Fruit fly (Drosophila melanogaster) whole organism, adult: ENCODE results near the gene tho2.
A peak's percentile ranks its signal among the peaks of the same experiment; 100 is the strongest.

Experiments used
- CG11617 ChIP-seq: fragments of 200-800 bp; sonication (Bioruptor generic); optimal IDR thresholded peaks from 2 replicates; lab custom pipeline; 2017; ENCODE audit warnings: mild to moderate bottlenecking, missing biosample characterization, missing genetic modification reagents, missing genetic modification characterization
- CG12768 ChIP-seq: fragments of 200-800 bp; sonication (Bioruptor generic); optimal IDR thresholded peaks from 2 replicates; lab custom pipeline; 2017; ENCODE audit warnings: missing biosample characterization, missing genetic modification characterization, mild to moderate bottlenecking, moderate library complexity, missing genetic modification reagents
- CG14711 ChIP-seq: fragments of 200-800 bp; sonication (Bioruptor generic); optimal IDR thresholded peaks from 2 replicates; lab custom pipeline; 2018; ENCODE audit warnings: missing biosample characterization, mild to moderate bottlenecking, missing genetic modification characterization, moderate library complexity
- CG1620 ChIP-seq: fragments of 200-800 bp; sonication (Bioruptor generic); optimal IDR thresholded peaks from 2 replicates; lab custom pipeline; 2016; ENCODE audit warnings: missing biosample characterization, missing genetic modification characterization
- CG33017 ChIP-seq: fragments of 200-800 bp; sonication (Bioruptor generic); optimal IDR thresholded peaks from 2 replicates; lab custom pipeline; 2018; ENCODE audit warnings: missing biosample characterization, mild to moderate bottlenecking, missing genetic modification characterization, moderate library complexity
- CG5204 ChIP-seq: fragments of 200-800 bp; sonication (Bioruptor generic); optimal IDR thresholded peaks from 2 replicates; lab custom pipeline; 2016; ENCODE audit warnings: missing biosample characterization, missing genetic modification characterization
- CG7045 ChIP-seq: fragments of 200-800 bp; sonication (Bioruptor generic); optimal IDR thresholded peaks from 2 replicates; lab custom pipeline; 2017; ENCODE audit warnings: missing biosample characterization, mild to moderate bottlenecking, missing genetic modification characterization
- CG7101 ChIP-seq: fragments of 200-800 bp; sonication (Bioruptor generic); optimal IDR thresholded peaks from 2 replicates; lab custom pipeline; 2018; ENCODE audit warnings: missing biosample characterization, mild to moderate bottlenecking, missing genetic modification characterization, moderate library complexity
- Clk ChIP-seq: fragments of 200-800 bp; sonication (Bioruptor generic); optimal IDR thresholded peaks from 2 replicates; lab custom pipeline; 2017; ENCODE audit warnings: missing biosample characterization, missing genetic modification characterization
- Crg-1 ChIP-seq: fragments of 200-800 bp; sonication (Bioruptor generic); optimal IDR thresholded peaks from 2 replicates; lab custom pipeline; 2016; ENCODE audit warnings: missing biosample characterization, missing genetic modification characterization
- Hr96 ChIP-seq: fragments of 200-800 bp; sonication (Bioruptor generic); optimal IDR thresholded peaks from 2 replicates; lab custom pipeline; 2016; ENCODE audit warnings: missing biosample characterization, missing genetic modification characterization
- Mnt ChIP-seq: fragments of 200-800 bp; sonication (Bioruptor generic); optimal IDR thresholded peaks from 2 replicates; lab custom pipeline; 2016; ENCODE audit warnings: missing biosample characterization, mild to moderate bottlenecking, missing genetic modification characterization
- bab1 ChIP-seq: fragments of 200-800 bp; sonication (Bioruptor generic); optimal IDR thresholded peaks from 3 replicates; lab custom pipeline; 2019; ENCODE audit warnings: missing biosample characterization, mild to moderate bottlenecking, missing genetic modification characterization, moderate library complexity
- cic ChIP-seq: fragments of 200-800 bp; sonication (Bioruptor generic); optimal IDR thresholded peaks from 2 replicates; lab custom pipeline; 2017; ENCODE audit warnings: missing biosample characterization, mild to moderate bottlenecking, missing genetic modification characterization, moderate library complexity
- cnc ChIP-seq, 2 experiments: fragments of >200 bp; optimal IDR thresholded peaks; 2 replicates each; lab custom pipeline; 2017
- kay ChIP-seq: fragments of 200-800 bp; sonication (Bioruptor generic); peaks from one replicate; lab custom pipeline; 2016; ENCODE audit warnings: missing biosample characterization, missing genetic modification characterization, borderline replicate concordance
- ovo ChIP-seq: fragments of 200-800 bp; sonication (Bioruptor generic); optimal IDR thresholded peaks from 2 replicates; lab custom pipeline; 2016; ENCODE audit warnings: missing biosample characterization, missing genetic modification characterization
- pad ChIP-seq: fragments of 200-800 bp; sonication (Bioruptor generic); optimal IDR thresholded peaks from 3 replicates; lab custom pipeline; 2017; ENCODE audit warnings: missing biosample characterization, missing genetic modification characterization, mild to moderate bottlenecking, moderate library complexity, missing genetic modification reagents
- tj ChIP-seq: fragments of 200-800 bp; sonication (Bioruptor generic); optimal IDR thresholded peaks from 3 replicates; lab custom pipeline; 2017; ENCODE audit warnings: missing biosample characterization, mild to moderate bottlenecking, missing genetic modification characterization, moderate library complexity
- toe ChIP-seq: fragments of 200-800 bp; sonication (Bioruptor generic); optimal IDR thresholded peaks from 2 replicates; lab custom pipeline; 2016; ENCODE audit warnings: missing biosample characterization, missing genetic modification characterization

tho2 gene

DNA sequence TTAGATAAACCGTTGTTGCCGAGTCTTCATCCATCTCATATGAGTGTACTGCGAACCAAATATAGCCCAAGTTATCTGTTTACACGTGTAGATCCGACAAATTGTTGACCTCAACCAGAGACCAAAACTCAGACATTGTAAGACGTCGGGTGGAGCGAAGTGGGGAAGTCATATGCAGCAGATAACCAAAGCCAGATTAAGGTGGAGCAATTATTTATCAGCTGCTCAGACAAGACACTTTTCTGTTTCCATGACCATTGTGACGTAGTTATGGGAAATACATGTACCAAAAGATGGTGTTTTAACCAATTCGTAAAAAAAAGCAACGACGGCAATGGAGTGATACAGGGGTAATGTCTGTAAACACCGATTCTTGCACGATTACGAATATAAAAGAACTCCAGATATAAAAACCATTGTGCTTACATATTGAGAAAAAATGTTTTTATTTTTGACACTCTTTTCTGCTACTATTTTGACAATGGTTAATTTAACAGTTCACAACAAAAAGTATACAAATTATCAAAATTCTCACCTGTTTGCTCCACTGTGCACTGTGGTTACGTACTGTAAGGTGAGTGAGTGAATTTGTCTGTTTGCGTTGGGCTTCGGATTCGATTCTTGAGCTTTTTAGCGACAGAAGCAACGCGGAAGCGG is 32.5 kb upstream of the tho2 start:
- peak; percentile 71 for TF ChIP-seq kay (GFP tag; lab: Kevin White, UChicago)
- TF ChIP-seq CG14711 = peak; percentile 33
- peak; percentile 27 for TF ChIP-seq CG5204
- no peak for TF ChIP-seq cic (GFP tag; lab: Kevin White, UChicago)

DNA sequence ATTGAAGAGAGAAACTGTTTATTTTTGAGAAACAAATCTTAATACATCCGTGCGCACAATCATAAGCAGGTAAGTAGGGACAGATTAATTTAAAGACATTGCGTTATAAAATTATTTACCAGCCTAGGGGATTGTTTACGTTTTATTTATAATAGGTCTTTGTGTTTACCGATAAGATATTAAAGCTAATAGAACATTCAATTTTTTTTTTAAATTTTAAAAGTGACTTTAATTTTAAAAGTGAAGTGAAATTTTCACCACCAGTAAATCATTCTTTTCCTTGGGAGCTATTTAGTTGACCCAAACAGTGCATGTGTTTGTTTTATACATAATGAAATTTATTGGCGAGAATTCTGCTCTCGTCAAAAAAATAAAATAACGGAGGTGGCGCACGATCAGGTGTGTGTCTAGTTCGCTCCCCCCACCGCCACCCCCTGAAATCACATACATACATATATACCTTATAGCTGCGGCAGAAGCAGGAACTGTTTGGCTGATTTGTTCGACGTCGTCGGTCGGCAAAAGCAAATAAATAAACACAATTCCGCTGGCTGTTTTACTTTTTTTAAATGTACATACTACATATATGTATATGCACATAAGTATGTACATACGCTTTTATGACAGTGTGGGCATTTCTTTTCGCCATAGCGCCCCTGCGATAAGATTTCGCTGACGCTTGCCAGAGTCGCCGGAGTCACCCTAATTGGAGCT is 31.1 kb upstream of the tho2 start:
- TF ChIP-seq bab1 = peak; percentile 74
- TF ChIP-seq pad (GFP tag; lab: Kevin White, UChicago) = peak; percentile 21
- peak; percentile 27 for TF ChIP-seq kay (GFP tag; lab: Kevin White, UChicago)
- TF ChIP-seq CG33017 (tag; lab: Kevin White, UChicago) = peak; percentile 88
- TF ChIP-seq CG11617 (GFP tag; lab: Kevin White, UChicago) = peak; percentile 68
- TF ChIP-seq CG1620 = no peak
- peak; percentile 68 for TF ChIP-seq CG5204
- TF ChIP-seq Hr96 (GFP tag; lab: Kevin White, UChicago) = peak; percentile 74
- peak; percentile 19 for TF ChIP-seq Mnt (GFP tag; lab: Kevin White, UChicago)
- TF ChIP-seq cic (GFP tag; lab: Kevin White, UChicago) = peak; percentile 21
- TF ChIP-seq cnc (optimal IDR thresholded peaks at IDR 0.05; lab: Kevin White, UChicago) = no peak
- TF ChIP-seq CG12768 = peak; percentile 57
- peak; percentile 61 for TF ChIP-seq CG7045 (GFP tag; lab: Kevin White, UChicago)
- peak; percentile 83 for TF ChIP-seq CG7101 (tag; lab: Kevin White, UChicago)
- TF ChIP-seq Clk (GFP tag; lab: Kevin White, UChicago) = no peak
- TF ChIP-seq CG14711 = peak; percentile 72
- TF ChIP-seq toe (GFP tag; lab: Kevin White, UChicago) = peak; percentile 42
- TF ChIP-seq Crg-1 (GFP tag; lab: Kevin White, UChicago) = no peak
- peak; percentile 58 for TF ChIP-seq ovo (GFP tag; lab: Kevin White, UChicago)
- TF ChIP-seq tj (GFP tag; lab: Kevin White, UChicago) = peak; percentile 98

DNA sequence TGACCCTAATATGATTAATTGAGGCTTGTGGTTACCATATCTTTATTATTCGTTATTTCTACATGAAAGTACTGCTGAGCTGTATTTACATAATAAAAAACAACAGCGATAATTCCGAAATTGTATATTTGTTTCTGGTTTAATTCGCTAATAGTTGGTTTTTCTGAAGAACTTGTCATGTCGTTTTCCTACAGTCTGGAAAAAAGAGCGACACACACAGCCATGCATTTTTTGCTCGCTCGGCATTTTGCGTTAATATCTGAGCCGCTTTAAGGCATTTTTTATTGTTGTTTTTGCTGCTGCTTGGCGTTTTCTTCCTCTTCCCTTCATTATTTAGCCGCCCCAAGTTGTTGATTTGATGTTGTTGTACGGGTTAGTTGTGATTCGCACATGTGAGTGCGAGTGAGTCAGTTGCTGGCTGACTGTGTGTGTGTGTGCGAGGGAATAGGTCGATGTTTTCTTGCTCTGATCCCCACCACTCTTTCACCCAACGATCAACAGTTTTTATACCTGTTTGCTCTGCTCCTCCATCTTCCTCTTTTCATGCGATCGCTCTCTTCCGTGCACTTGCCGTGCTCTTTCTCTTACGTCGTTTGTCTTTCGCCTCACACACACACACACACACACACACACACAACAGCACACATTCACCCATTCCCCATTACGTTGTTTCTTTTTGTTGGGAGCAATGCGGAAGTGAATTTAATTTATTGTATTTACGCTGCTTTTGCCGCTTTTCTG is 30.3 kb upstream of the tho2 start:
- TF ChIP-seq kay (GFP tag; lab: Kevin White, UChicago) (peak; percentile 97), CG5204 (no peak), toe (GFP tag; lab: Kevin White, UChicago) (no peak), Mnt (GFP tag; lab: Kevin White, UChicago) (peak; percentile 89), Hr96 (GFP tag; lab: Kevin White, UChicago) (no peak), CG14711 (peak; percentile 11), tj (GFP tag; lab: Kevin White, UChicago) (peak; percentile 99), CG33017 (tag; lab: Kevin White, UChicago) (peak; percentile 46), pad (GFP tag; lab: Kevin White, UChicago) (peak; percentile 55), ovo (GFP tag; lab: Kevin White, UChicago) (peak; percentile 30), CG12768 (peak; percentile 17), cic (GFP tag; lab: Kevin White, UChicago) (peak; percentile 62)

- TF ChIP-seq CG12768 = no peak
- TF ChIP-seq Mnt (GFP tag; lab: Kevin White, UChicago) = no peak
- TF ChIP-seq tj (GFP tag; lab: Kevin White, UChicago) = no peak
- no peak for TF ChIP-seq bab1
- no peak for TF ChIP-seq ovo (GFP tag; lab: Kevin White, UChicago)
- no peak for TF ChIP-seq cic (GFP tag; lab: Kevin White, UChicago)
- no peak for TF ChIP-seq kay (GFP tag; lab: Kevin White, UChicago)
- no peak for TF ChIP-seq cnc (optimal IDR thresholded peaks at IDR 0.05; lab: Kevin White, UChicago)
- TF ChIP-seq CG7045 (GFP tag; lab: Kevin White, UChicago) = no peak
- no peak for TF ChIP-seq CG1620
- TF ChIP-seq Crg-1 (GFP tag; lab: Kevin White, UChicago) = no peak
- no peak for TF ChIP-seq Hr96 (GFP tag; lab: Kevin White, UChicago)
- no peak for TF ChIP-seq CG14711
These were observed 28.6 kb upstream of the tho2 start for dm6 chr2L:2173604-2174003.

DNA sequence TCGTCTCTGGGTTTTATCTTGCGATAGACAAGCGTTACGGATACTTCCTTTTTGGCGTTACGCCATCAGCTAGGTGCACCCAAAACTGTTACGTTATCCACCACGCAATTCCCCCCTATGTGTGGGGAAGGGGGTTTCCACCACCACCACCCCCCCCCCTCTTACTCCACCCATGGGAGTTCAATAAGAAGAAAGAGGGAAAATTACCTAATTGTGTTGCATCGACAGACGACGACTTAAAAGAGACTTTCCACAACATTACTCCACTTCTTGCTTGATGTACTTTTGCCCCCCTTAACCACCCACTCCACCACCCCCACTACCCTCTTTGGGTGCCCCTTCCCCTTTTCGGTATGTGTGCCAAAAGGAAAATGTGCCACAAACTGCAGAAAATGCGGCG is 28.2 kb upstream of the tho2 start:
- TF ChIP-seq Mnt (GFP tag; lab: Kevin White, UChicago) (no peak), tj (GFP tag; lab: Kevin White, UChicago) (no peak), CG33017 (tag; lab: Kevin White, UChicago) (no peak), Crg-1 (GFP tag; lab: Kevin White, UChicago) (no peak), Clk (GFP tag; lab: Kevin White, UChicago) (no peak), bab1 (no peak), CG12768 (no peak), toe (GFP tag; lab: Kevin White, UChicago) (no peak), CG14711 (no peak), CG11617 (GFP tag; lab: Kevin White, UChicago) (no peak), Hr96 (GFP tag; lab: Kevin White, UChicago) (no peak), CG1620 (no peak), CG7101 (tag; lab: Kevin White, UChicago) (no peak), CG7045 (GFP tag; lab: Kevin White, UChicago) (no peak), CG5204 (no peak), ovo (GFP tag; lab: Kevin White, UChicago) (no peak), pad (GFP tag; lab: Kevin White, UChicago) (no peak), kay (GFP tag; lab: Kevin White, UChicago) (no peak)
